Worm (Caenorhabditis elegans): ENCODE measurements around the gene cpt-6.

The cpt-6 gene

DNA sequence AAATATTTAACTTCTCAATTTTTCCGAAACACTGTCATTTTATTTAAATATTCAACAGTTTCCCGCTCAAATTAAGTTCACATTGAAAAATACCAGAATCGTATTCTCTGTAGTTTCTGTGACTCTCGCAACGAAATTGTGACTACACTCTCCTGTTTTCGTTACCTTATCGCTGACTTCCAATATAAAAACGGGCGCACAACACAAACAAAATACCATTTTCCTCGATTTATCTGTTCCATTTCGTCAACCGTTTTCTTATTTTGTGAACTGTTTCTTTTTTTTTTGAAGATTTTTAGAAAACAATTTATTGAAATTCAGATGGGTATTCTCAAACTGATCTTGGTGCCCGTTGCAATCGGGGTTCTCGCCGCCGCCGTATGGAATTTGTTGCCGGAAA is 5.2 kb upstream of the cpt-6 start, which contains the start of gene W01A11.1:
TSS of gene W01A11.1 (plus strand) at position 322 of the 400 bp plus-strand sequence.
- no peak for TF ChIP-seq fkh-4 (tag; optimal IDR thresholded peaks at IDR 0.05; ENCODE audit: borderline replicate concordance)
- no peak for TF ChIP-seq nhr-19 (GFP tag; conservative IDR thresholded peaks at IDR 0.05)
- TF ChIP-seq pax-3 (tag; optimal IDR thresholded peaks at IDR 0.05) = no peak
- no peak for TF ChIP-seq nhr-47 (tag; optimal IDR thresholded peaks at IDR 0.05)
- TF ChIP-seq unc-98 (GFP tag; IDR thresholded peaks at IDR 0.05) = no peak
- no peak for TF ChIP-seq ztf-11 (tag; optimal IDR thresholded peaks at IDR 0.05)
- no peak for TF ChIP-seq C34B4.2 (tag; optimal IDR thresholded peaks at IDR 0.05)
- TF ChIP-seq blmp-1 (tag; optimal IDR thresholded peaks at IDR 0.05) = no peak
- TF ChIP-seq pag-3 (tag; optimal IDR thresholded peaks at IDR 0.05; ENCODE audit: borderline replicate concordance, insufficient read depth) = no peak
- no peak for TF ChIP-seq nhr-237 (tag; optimal IDR thresholded peaks at IDR 0.05)
- no peak for TF ChIP-seq unc-86 (tag; optimal IDR thresholded peaks at IDR 0.05)
- TF ChIP-seq lin-13 (GFP tag; optimal IDR thresholded peaks at IDR 0.05) = no peak
- no peak for TF ChIP-seq ceh-8 (GFP tag; optimal IDR thresholded peaks at IDR 0.05)
- no peak for TF ChIP-seq nhr-90 (tag; optimal IDR thresholded peaks at IDR 0.05; ENCODE audit: poor library complexity)
- no peak for TF ChIP-seq mab-9 (GFP tag; IDR thresholded peaks at IDR 0.05)
- no peak for TF ChIP-seq unc-30 (tag; optimal IDR thresholded peaks at IDR 0.05)

DNA sequence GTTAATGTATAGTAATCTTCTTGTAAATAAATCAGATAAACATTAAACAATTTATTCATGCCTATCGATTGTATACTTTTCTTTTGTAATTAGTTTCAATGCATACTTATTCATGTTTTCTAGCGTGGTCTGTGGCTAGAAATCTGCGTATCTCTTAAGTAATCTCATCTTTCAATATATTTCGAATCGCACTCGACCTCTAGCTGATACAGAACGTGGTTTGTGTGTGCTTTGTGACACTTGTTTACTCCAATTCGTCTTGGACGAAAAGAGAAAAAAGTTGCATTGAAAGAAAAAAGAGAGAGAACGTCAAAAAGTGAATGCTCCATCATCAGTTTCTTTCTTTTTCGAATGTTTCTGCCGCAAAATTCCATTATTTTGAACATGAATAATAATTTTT is 4.7 kb upstream of the cpt-6 start:
- no peak for TF ChIP-seq F16B12.6 (tag; optimal IDR thresholded peaks at IDR 0.05)
- peak; percentile 11 for TF ChIP-seq lin-14 (GFP tag; optimal IDR thresholded peaks at IDR 0.05)

DNA sequence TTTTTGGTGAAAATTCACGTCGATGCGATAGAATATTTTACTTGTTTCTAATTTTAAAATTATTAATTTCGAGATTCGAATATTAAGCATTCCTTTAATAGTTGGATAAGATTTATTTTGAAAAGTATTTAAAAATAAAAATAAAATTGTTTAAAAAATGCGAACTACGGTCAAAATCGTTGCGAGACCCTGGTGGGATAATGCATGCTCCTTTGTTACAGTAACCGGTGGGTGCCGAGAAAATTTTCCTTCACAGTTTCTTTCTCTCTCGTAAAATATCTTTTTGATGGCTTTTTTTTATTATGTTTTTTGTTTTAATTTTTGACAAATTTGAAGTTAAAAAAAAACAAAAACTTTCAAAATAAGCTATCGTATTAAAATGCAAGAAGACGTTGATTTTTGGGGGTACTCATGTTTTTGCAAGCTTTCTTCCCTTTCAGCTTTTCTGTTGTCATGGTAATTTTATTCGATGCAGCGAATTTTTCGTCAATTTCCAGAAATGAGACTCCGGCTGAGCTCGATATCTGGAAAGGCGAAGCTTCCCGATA is 3.0 kb upstream of the cpt-6 start, which contains the start of gene dgtr-1:
TSS of gene dgtr-1 (plus strand) at position 498 of the 548 bp plus-strand sequence.
- TF ChIP-seq C16A3.4 (tag; optimal IDR thresholded peaks at IDR 0.05) (no peak), ceh-88 (GFP tag; IDR thresholded peaks at IDR 0.05) (no peak), fos-1 (tag; optimal IDR thresholded peaks at IDR 0.05) (no peak), nhr-71 (tag; optimal IDR thresholded peaks at IDR 0.05) (no peak), ceh-90 (tag; optimal IDR thresholded peaks at IDR 0.05) (no peak), ztf-11 (tag; optimal IDR thresholded peaks at IDR 0.05) (no peak)

DNA sequence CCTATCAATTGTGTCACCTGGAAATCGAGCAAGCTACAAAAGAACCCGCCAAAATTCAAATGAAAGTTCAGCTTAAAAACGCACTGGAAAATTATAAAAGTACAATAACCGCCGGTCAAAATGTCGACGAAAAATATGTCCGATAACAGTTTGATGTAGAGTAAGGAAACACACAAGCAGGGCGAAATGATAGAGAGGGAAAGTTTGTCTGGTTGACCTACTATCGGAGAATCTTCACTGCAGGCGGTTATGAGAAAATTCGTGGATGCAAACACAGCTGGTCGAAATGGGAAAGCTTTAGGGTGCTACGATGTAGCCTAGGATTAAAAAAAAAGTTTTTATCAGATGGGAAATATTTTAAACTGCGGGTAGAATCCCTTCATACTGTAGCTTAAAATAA is 1.6 kb upstream of the cpt-6 start:
- TF ChIP-seq hlh-4 (tag; optimal IDR thresholded peaks at IDR 0.05) (no peak), lin-13 (GFP tag; optimal IDR thresholded peaks at IDR 0.05) (no peak), blmp-1 (tag; optimal IDR thresholded peaks at IDR 0.05) (peak; percentile 94)

DNA sequence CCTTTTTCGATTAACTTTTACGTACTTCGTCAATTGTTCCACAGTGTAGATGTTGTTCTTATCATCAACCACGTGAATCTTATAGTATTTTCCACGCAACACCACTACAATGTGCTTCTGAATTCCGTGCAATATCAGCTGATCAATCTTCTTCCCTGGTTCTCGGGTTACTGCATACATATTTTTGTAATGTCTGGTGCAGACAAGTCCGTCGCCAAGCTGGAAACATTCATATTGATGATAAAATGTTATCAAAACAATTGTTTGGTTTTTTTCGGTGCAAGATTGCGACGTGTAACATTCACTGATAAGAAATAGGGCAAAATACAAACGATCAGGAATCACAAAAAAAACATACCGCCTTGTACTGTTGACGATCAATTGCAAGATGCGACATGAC is 1.2 kb downstream of the cpt-6 start:
- TF ChIP-seq elt-2 (tag; optimal IDR thresholded peaks at IDR 0.05) (peak; percentile 67), lin-35 (GFP tag; optimal IDR thresholded peaks at IDR 0.05) (peak in 1 of 2 experiments; percentile 8), hlh-17 (GFP tag; optimal IDR thresholded peaks at IDR 0.05; ENCODE audit: borderline replicate concordance) (no peak), jun-1 (tag; optimal IDR thresholded peaks at IDR 0.05) (no peak)

DNA sequence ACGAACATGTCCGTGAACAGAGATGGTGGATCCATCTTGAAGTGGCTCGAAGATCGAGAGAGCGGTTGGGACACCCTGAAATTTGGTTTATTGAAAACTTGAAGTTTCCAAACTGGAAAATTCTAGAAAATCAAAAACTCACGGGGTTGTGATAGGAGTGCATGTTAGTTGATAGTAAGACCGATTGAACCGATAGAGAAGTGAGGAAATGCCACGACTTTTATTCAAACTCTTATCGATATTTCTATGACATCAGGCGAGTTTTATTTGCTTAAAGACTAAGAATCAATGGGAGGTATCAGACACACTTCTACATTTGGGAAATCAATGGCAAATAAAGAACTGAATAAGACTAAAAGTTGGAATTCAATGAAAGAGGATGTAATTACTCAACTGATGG is 4.9 kb downstream of the cpt-6 start, which contains the start of gene lec-10:
TSS of gene lec-10 (minus strand) at position 272 of the 400 bp plus-strand sequence.
- peak; percentile 81 for TF ChIP-seq pqm-1 (tag; optimal IDR thresholded peaks at IDR 0.05)
- peak in 1 of 2 experiments; percentile 47 for TF ChIP-seq lin-35 (GFP tag; optimal IDR thresholded peaks at IDR 0.05)
- peak; percentile 39 for TF ChIP-seq jun-1 (tag; optimal IDR thresholded peaks at IDR 0.05)
- no peak for TF ChIP-seq egl-27 (tag; optimal IDR thresholded peaks at IDR 0.05)
- TF ChIP-seq ztf-4 (tag; optimal IDR thresholded peaks at IDR 0.05) = no peak
- TF ChIP-seq C04F5.9 (tag; optimal IDR thresholded peaks at IDR 0.05) = no peak
- TF ChIP-seq fkh-10 (GFP tag; optimal IDR thresholded peaks at IDR 0.05) = no peak
- no peak for TF ChIP-seq unc-30 (tag; optimal IDR thresholded peaks at IDR 0.05)
- no peak for TF ChIP-seq nhr-237 (tag; optimal IDR thresholded peaks at IDR 0.05)
- TF ChIP-seq unc-62 (GFP tag; optimal IDR thresholded peaks at IDR 0.05) = no peak
- TF ChIP-seq tlp-1 (tag; optimal IDR thresholded peaks at IDR 0.05) = no peak
- TF ChIP-seq efl-3 (GFP tag; optimal IDR thresholded peaks at IDR 0.05) = no peak
- no peak for TF ChIP-seq mdl-1 (tag; optimal IDR thresholded peaks at IDR 0.05)
- TF ChIP-seq aly-2 (tag; optimal IDR thresholded peaks at IDR 0.05) = no peak
- no peak for TF ChIP-seq mef-2 (tag; optimal IDR thresholded peaks at IDR 0.05)
- peak; percentile 5 for TF ChIP-seq nhr-20 (tag; optimal IDR thresholded peaks at IDR 0.05)
- peak; percentile 87 for TF ChIP-seq elt-2 (tag; optimal IDR thresholded peaks at IDR 0.05)

All from whole organism, L1 larva.